Worm (Caenorhabditis elegans) whole organism, mixed stage, embryonic: ENCODE results near the gene F54D5.2.

ENCODE experiments used
- mab-5 ChIP-seq: fragments of 150-350 bp; optimal IDR thresholded peaks from 2 replicates; lab custom pipeline; 2014; ENCODE audit warnings: missing biosample characterization, missing genetic modification characterization
- mep-1 ChIP-seq: fragments of 150-350 bp; optimal IDR thresholded peaks from 2 replicates; lab custom pipeline; 2017; ENCODE audit warnings: missing biosample characterization, missing genetic modification reagents, missing genetic modification characterization, inconsistent platforms
- unc-39 ChIP-seq: fragments of 150-350 bp; optimal IDR thresholded peaks from 2 replicates; lab custom pipeline; 2014; ENCODE audit warnings: missing biosample characterization, missing genetic modification characterization
- unc-62 ChIP-seq: fragments of 150-350 bp; optimal IDR thresholded peaks from 2 replicates; lab custom pipeline; 2014; ENCODE audit warnings: missing biosample characterization, missing genetic modification reagents, missing genetic modification characterization

DNA sequence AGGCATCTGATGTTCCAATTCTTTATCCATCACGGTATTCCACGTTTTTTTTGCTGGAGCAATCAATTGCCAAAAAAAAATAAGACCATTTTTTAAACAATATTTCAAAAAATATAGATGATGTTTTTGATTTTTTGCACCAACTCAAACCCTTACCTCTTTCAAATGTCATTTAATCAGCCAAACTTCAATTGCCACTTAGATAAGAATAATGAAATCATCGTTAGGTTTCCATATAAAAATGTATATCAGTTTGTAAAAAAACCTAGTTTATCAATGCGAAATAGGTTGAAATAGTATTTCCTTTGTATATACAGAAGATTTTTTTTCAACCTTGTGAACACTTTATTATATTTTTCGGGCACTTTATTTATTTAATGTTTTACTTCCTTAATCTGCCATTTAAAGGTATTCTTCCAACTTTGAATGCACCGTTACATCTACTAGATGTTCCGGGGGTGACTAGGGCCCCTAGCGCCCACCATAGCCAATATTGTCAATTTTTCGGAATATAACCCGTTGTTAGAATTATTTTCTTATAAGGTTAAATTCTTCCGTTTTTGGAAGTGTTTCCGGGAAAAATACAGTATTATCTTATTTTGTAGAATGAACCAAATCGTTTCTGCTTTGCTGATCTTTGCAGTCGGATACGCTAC, 3.6 kb upstream of the F54D5.2 start, which contains the start of the genes F54D5.23 and F54D5.4:
- TF ChIP-seq mep-1 (no peak), unc-39 (no peak), unc-62 (no peak), mab-5 (tag; lab: Kevin White, UChicago) (no peak)
